Worm (Caenorhabditis elegans): ENCODE data around the gene srh-109.

DNA sequence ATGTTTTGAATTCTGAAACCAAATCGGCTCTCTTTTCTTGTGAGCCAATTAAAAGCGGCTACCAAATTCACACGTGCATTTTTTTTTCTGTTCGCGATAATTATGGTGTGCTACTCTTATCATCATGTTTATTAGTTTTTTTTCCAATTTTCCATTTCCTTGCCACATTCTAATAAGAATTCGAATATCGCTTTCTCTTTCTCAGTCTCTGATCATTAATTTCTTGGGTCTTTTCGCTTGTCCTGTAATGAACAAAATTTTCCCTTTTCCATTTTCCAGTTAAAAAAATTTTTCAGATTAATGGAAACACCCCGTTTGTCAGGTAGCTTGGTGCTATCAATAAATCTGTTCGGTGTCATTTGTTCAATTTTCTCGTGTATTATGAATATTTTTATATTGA lies 48.7 kb downstream of the srh-109 start, which contains the start of gene srbc-26:
- TF ChIP-seq sptf-1 (tag; optimal IDR thresholded peaks at IDR 0.05), result no peak
- no peak for TF ChIP-seq vab-15 (tag; optimal IDR thresholded peaks at IDR 0.05)
- no peak for TF ChIP-seq aly-2 (tag; optimal IDR thresholded peaks at IDR 0.05)
- TF ChIP-seq nhr-77 (tag; optimal IDR thresholded peaks at IDR 0.05), result no peak
- TF ChIP-seq pag-3 (tag; optimal IDR thresholded peaks at IDR 0.05; ENCODE audit: borderline replicate concordance, insufficient read depth), result no peak
- no peak for TF ChIP-seq ztf-4 (tag; optimal IDR thresholded peaks at IDR 0.05)
- no peak for TF ChIP-seq mep-1 (tag; optimal IDR thresholded peaks at IDR 0.05)
- TF ChIP-seq elt-3 (tag; optimal IDR thresholded peaks at IDR 0.05), result no peak
